Fruit fly (Drosophila melanogaster) whole organism, pupa: Measurements from ENCODE around the gene robl37BC.

Experiments used
- CG10348 ChIP-seq: fragments of 200-800 bp; sonication (Bioruptor generic); IDR thresholded peaks from 2 replicates; pipeline ENCODE4 v1.3.6; 2022; ENCODE audit warnings: missing biosample characterization, missing genetic modification characterization
- CG12605 ChIP-seq: fragments of 200-800 bp; sonication (Bioruptor generic); IDR thresholded peaks from 2 replicates; pipeline ENCODE4 v1.3.6; 2022; ENCODE audit warnings: missing biosample characterization, missing genetic modification characterization
- CG13204 ChIP-seq: fragments of 200-800 bp; sonication (Bioruptor generic); optimal IDR thresholded peaks from 2 replicates; lab custom pipeline; 2018; ENCODE audit warnings: missing biosample characterization, mild to moderate bottlenecking, missing genetic modification characterization, moderate library complexity
- CG14655 ChIP-seq: fragments of 200-800 bp; sonication (Bioruptor generic); optimal IDR thresholded peaks from 3 replicates; lab custom pipeline; 2017; ENCODE audit warnings: mild to moderate bottlenecking, missing biosample characterization, missing genetic modification reagents, missing genetic modification characterization
- CG15710 ChIP-seq: fragments of 200-800 bp; sonication (Bioruptor generic); optimal IDR thresholded peaks from 2 replicates; lab custom pipeline; 2018; ENCODE audit warnings: missing biosample characterization, mild to moderate bottlenecking, missing genetic modification characterization, moderate library complexity
- CG17806 ChIP-seq: fragments of 200-800 bp; sonication (Bioruptor generic); optimal IDR thresholded peaks from 2 replicates; lab custom pipeline; 2018; ENCODE audit warnings: missing biosample characterization, mild to moderate bottlenecking, missing genetic modification characterization, moderate library complexity
- CG32121 ChIP-seq: fragments of 200-800 bp; sonication (Bioruptor generic); IDR thresholded peaks from 2 replicates; pipeline ENCODE4 v1.3.6; 2022; ENCODE audit warnings: missing biosample characterization, missing genetic modification characterization
- CG34367 ChIP-seq: fragments of 200-800 bp; sonication (Bioruptor generic); optimal IDR thresholded peaks from 2 replicates; lab custom pipeline; 2018; ENCODE audit warnings: missing biosample characterization, mild to moderate bottlenecking, missing genetic modification characterization
- CG4496 ChIP-seq: fragments of 200-800 bp; sonication (Bioruptor generic); IDR thresholded peaks from 3 replicates; pipeline ENCODE4 v1.3.6; 2022; ENCODE audit warnings: missing biosample characterization, missing genetic modification characterization
- CG8159 ChIP-seq: fragments of 200-800 bp; sonication (Bioruptor generic); optimal IDR thresholded peaks from 3 replicates; lab custom pipeline; 2018; ENCODE audit warnings: missing biosample characterization, mild to moderate bottlenecking, missing genetic modification characterization, moderate library complexity
- CG8301 ChIP-seq: fragments of 200-800 bp; sonication (Bioruptor generic); optimal IDR thresholded peaks from 2 replicates; lab custom pipeline; 2018; ENCODE audit warnings: missing biosample characterization, mild to moderate bottlenecking, missing genetic modification characterization
- CG9948 ChIP-seq: fragments of 200-800 bp; sonication (Bioruptor generic); optimal IDR thresholded peaks from 2 replicates; lab custom pipeline; 2018; ENCODE audit warnings: missing biosample characterization, mild to moderate bottlenecking, missing genetic modification characterization, moderate library complexity
- D1 ChIP-seq: fragments of 200-800 bp; sonication (Bioruptor generic); optimal IDR thresholded peaks from 2 replicates; lab custom pipeline; 2018; ENCODE audit warnings: missing biosample characterization, mild to moderate bottlenecking, missing genetic modification characterization, moderate library complexity
- EcR ChIP-seq: fragments of 200-800 bp; sonication (Bioruptor generic); optimal IDR thresholded peaks from 3 replicates; lab custom pipeline; 2019; ENCODE audit warnings: missing biosample characterization, missing genetic modification characterization, mild to moderate bottlenecking, moderate library complexity, missing genetic modification reagents
- Ets98B ChIP-seq: fragments of 200-800 bp; sonication (Bioruptor generic); IDR thresholded peaks from 2 replicates; pipeline ENCODE4 v1.3.6; 2022; ENCODE audit warnings: missing biosample characterization, missing genetic modification characterization
- Pif1A ChIP-seq: fragments of 200-800 bp; sonication (Bioruptor generic); optimal IDR thresholded peaks from 3 replicates; lab custom pipeline; 2016; ENCODE audit warnings: missing biosample characterization, missing genetic modification characterization
- Pif1B ChIP-seq: fragments of 200-800 bp; sonication (Bioruptor generic); optimal IDR thresholded peaks from 3 replicates; lab custom pipeline; 2016; ENCODE audit warnings: missing biosample characterization, missing genetic modification characterization
- Snoo ChIP-seq: fragments of 200-800 bp; sonication (Bioruptor generic); optimal IDR thresholded peaks from 3 replicates; lab custom pipeline; 2017; ENCODE audit warnings: missing biosample characterization, mild to moderate bottlenecking, missing genetic modification characterization, inconsistent platforms
- fd96Ca ChIP-seq: fragments of 200-800 bp; sonication (Bioruptor generic); IDR thresholded peaks from 3 replicates; pipeline ENCODE4 v1.3.6; 2022; ENCODE audit warnings: missing biosample characterization, missing genetic modification characterization
- gl ChIP-seq: fragments of 200-800 bp; sonication (Bioruptor generic); optimal IDR thresholded peaks from 2 replicates; lab custom pipeline; 2018; ENCODE audit warnings: missing biosample characterization, mild to moderate bottlenecking, missing genetic modification characterization
- rn ChIP-seq: fragments of 200-800 bp; sonication (Bioruptor generic); IDR thresholded peaks from 2 replicates; pipeline ENCODE4 v1.3.6; 2022; ENCODE audit warnings: missing biosample characterization, missing genetic modification characterization

robl37BC gene

dm6 chr2L:19023972-19024743 lies 13.5 kb downstream of the robl37BC start:
- TF ChIP-seq D1 (no peak), Pif1A (GFP tag; lab: Kevin White, UChicago) (peak; percentile 38), CG34367 (tag; lab: Kevin White, UChicago) (peak; percentile 57), Snoo (tag; lab: Kevin White, UChicago) (peak; percentile 56), EcR (GFP tag; lab: Kevin White, UChicago) (no peak), rn (no peak), CG9948 (tag; lab: Kevin White, UChicago) (peak; percentile 74), gl (tag; lab: Kevin White, UChicago) (no peak), fd96Ca (no peak), CG10348 (GFP tag; lab: Robert Waterston, UW) (no peak), Pif1B (peak; percentile 21), CG15710 (tag; lab: Kevin White, UChicago) (peak; percentile 84), CG12605 (no peak), CG14655 (peak; percentile 72), CG4496 (GFP tag; lab: Robert Waterston, UW) (no peak), Ets98B (GFP tag; lab: Robert Waterston, UW) (no peak), CG32121 (GFP tag; lab: Robert Waterston, UW) (no peak), CG8301 (peak; percentile 53), CG8159 (peak; percentile 86), CG13204 (GFP tag; lab: Kevin White, UChicago) (peak; percentile 44), CG17806 (tag; lab: Kevin White, UChicago) (peak; percentile 70)
- TF ChIP-seq, all 21 proteins: peak for 11

- no peak for TF ChIP-seq Pif1B
- no peak for TF ChIP-seq CG9948 (tag; lab: Kevin White, UChicago)
- TF ChIP-seq CG13204 (GFP tag; lab: Kevin White, UChicago): peak; percentile 25
- TF ChIP-seq CG8301: no peak
- 0 out of 3 replicates have a peak, but pooled peaks have one; percentile 9 for TF ChIP-seq fd96Ca
- TF ChIP-seq rn: no peak
- no peak for TF ChIP-seq gl (tag; lab: Kevin White, UChicago)
- no peak for TF ChIP-seq CG17806 (tag; lab: Kevin White, UChicago)
- TF ChIP-seq CG12605: no peak
- no peak for TF ChIP-seq Pif1A (GFP tag; lab: Kevin White, UChicago)
These were observed 14.0 kb downstream of the robl37BC start for dm6 chr2L:19024744-19025059.

dm6 chr2L:19026491-19027197 lies 16.0 kb downstream of the robl37BC start:
- TF ChIP-seq CG4496 (GFP tag; lab: Robert Waterston, UW) (no peak), EcR (GFP tag; lab: Kevin White, UChicago) (no peak), CG9948 (tag; lab: Kevin White, UChicago) (peak; percentile 65), CG8301 (peak; percentile 55), CG34367 (tag; lab: Kevin White, UChicago) (peak; percentile 59), CG10348 (GFP tag; lab: Robert Waterston, UW) (no peak), fd96Ca (no peak), gl (tag; lab: Kevin White, UChicago) (peak; percentile 46), CG17806 (tag; lab: Kevin White, UChicago) (peak; percentile 66), CG12605 (no peak), Pif1B (peak; percentile 15), CG14655 (peak; percentile 69), CG8159 (peak; percentile 84), D1 (no peak), Snoo (tag; lab: Kevin White, UChicago) (peak; percentile 56), rn (no peak), CG32121 (GFP tag; lab: Robert Waterston, UW) (no peak), CG15710 (tag; lab: Kevin White, UChicago) (peak; percentile 79), CG13204 (GFP tag; lab: Kevin White, UChicago) (peak; percentile 37), Pif1A (GFP tag; lab: Kevin White, UChicago) (peak; percentile 52), Ets98B (GFP tag; lab: Robert Waterston, UW) (no peak)

- TF ChIP-seq CG8159 (no peak), CG34367 (tag; lab: Kevin White, UChicago) (no peak), CG13204 (GFP tag; lab: Kevin White, UChicago) (peak; percentile 78), CG17806 (tag; lab: Kevin White, UChicago) (no peak)
These were observed 16.7 kb downstream of the robl37BC start, which contains the start of gene Sidpn for dm6 chr2L:19027246-19027886. TSS of gene Sidpn (plus strand) at chr2L:19027710.

- TF ChIP-seq CG9948 (tag; lab: Kevin White, UChicago): no peak
- TF ChIP-seq EcR (GFP tag; lab: Kevin White, UChicago): no peak
- TF ChIP-seq CG32121 (GFP tag; lab: Robert Waterston, UW): no peak
- TF ChIP-seq gl (tag; lab: Kevin White, UChicago): no peak
- no peak for TF ChIP-seq Pif1B
- TF ChIP-seq, all 21 proteins: peak for 0
These were observed 22.6 kb downstream of the robl37BC start, which contains the start of gene hook for dm6 chr2L:19033288-19033687. TSS of gene hook (minus strand) at chr2L:19033498.
